Worm (Caenorhabditis elegans) whole organism, L1 larva: ENCODE measurements around the gene tba-7.

Experiments used
- ceh-82 ChIP-seq, 3 experiments: fragments of 150-350 bp in 1 of 3; sonication (generic microtip) in 2 of 3; optimal IDR thresholded peaks; 2 replicates each; lab custom pipeline; 2014 to 2017; ENCODE audit warnings: missing biosample characterization in 3 of 3, missing genetic modification characterization in 3 of 3
- dpl-1 ChIP-seq, 3 experiments: fragments of 150-350 bp in 2 of 3; sonication (generic microtip) in 1 of 3; optimal IDR thresholded peaks; 2 replicates each; lab custom pipeline; 2014 to 2017; ENCODE audit warnings: missing biosample characterization in 3 of 3, missing genetic modification characterization in 3 of 3, missing genetic modification reagents in 3 of 3
- elt-2 ChIP-seq: sonication (generic microtip); optimal IDR thresholded peaks from 2 replicates; lab custom pipeline; 2016; ENCODE audit warnings: missing genetic modification characterization, mild to moderate bottlenecking, inconsistent platforms, missing compliant biosample characterization, missing genetic modification reagents
- lin-35 ChIP-seq, 2 experiments: fragments of 150-350 bp; optimal IDR thresholded peaks; 2 replicates each; lab custom pipeline; 2014; ENCODE audit warnings: missing biosample characterization in 2 of 2, missing genetic modification characterization in 2 of 2, missing genetic modification reagents in 2 of 2
- lin-39 ChIP-seq: fragments of 150-350 bp; optimal IDR thresholded peaks from 2 replicates; lab custom pipeline; 2014; ENCODE audit warnings: missing biosample characterization, missing genetic modification reagents, missing genetic modification characterization
- lsy-2 ChIP-seq, 2 experiments: fragments of 150-350 bp; optimal IDR thresholded peaks; 2 replicates each; lab custom pipeline; 2014; ENCODE audit warnings: missing biosample characterization in 2 of 2, missing genetic modification characterization in 2 of 2
- nhr-12 ChIP-seq: sonication (generic microtip); optimal IDR thresholded peaks from 2 replicates; lab custom pipeline; 2017; ENCODE audit warnings: missing biosample characterization, missing genetic modification characterization
- nhr-237 ChIP-seq: fragments of 150-350 bp; optimal IDR thresholded peaks from 2 replicates; lab custom pipeline; 2014; ENCODE audit warnings: missing biosample characterization, missing genetic modification characterization
- nhr-76 ChIP-seq: sonication (generic microtip); optimal IDR thresholded peaks from 2 replicates; lab custom pipeline; 2017; ENCODE audit warnings: missing biosample characterization, missing genetic modification characterization
- nhr-90 ChIP-seq: sonication (generic microtip); optimal IDR thresholded peaks from 2 replicates; lab custom pipeline; 2016; ENCODE audit warnings: mild to moderate bottlenecking, missing genetic modification characterization, missing compliant biosample characterization; ENCODE audit not compliant: poor library complexity
- tbx-2 ChIP-seq: sonication (generic microtip); optimal IDR thresholded peaks from 2 replicates; lab custom pipeline; 2016; ENCODE audit warnings: missing genetic modification characterization, missing compliant biosample characterization
- tlp-1 ChIP-seq: fragments of 150-350 bp; optimal IDR thresholded peaks from 2 replicates; lab custom pipeline; 2014; ENCODE audit warnings: missing biosample characterization, missing genetic modification characterization
- unc-62 ChIP-seq: fragments of 150-350 bp; optimal IDR thresholded peaks from 2 replicates; lab custom pipeline; 2014; ENCODE audit warnings: missing biosample characterization, missing genetic modification reagents, missing genetic modification characterization
- ztf-11 ChIP-seq, 2 experiments: sonication (generic microtip); optimal IDR thresholded peaks; 2 replicates each; lab custom pipeline; 2016 to 2017; ENCODE audit warnings: missing genetic modification characterization in 2 of 2, missing biosample characterization in 1 of 2, missing compliant biosample characterization in 1 of 2

DNA sequence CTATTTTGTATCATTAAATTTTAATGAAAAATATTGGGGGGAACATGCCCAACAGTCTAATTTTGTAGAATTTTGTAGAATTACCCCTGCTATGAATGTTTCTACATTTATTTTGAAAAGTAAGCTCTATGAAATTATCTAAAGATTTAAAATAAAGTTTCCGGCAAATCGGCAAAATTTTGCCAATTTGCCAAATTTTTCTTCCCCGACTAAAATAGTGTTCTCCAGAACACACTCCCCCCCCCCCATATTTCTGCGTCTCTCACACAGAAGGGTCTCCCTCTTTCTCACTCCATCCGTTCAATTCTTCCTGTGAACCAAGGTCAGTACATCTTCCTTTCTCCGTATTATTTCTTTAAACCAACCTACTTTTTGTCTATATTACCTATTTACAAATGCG, 33.5 kb upstream of the tba-7 start, which contains the start of gene Y47D3B.4:
- TF ChIP-seq tlp-1 (no peak), nhr-90 (tag; lab: Kevin White, UChicago) (no peak), elt-2 (tag; lab: Kevin White, UChicago) (no peak), lin-39 (tag; lab: Kevin White, UChicago) (no peak), ztf-11 (tag; optimal IDR thresholded peaks at IDR 0.05; lab: Kevin White, UChicago) (no peak), ceh-82 (tag; optimal IDR thresholded peaks at IDR 0.05; lab: Kevin White, UChicago) (no peak), dpl-1 (GFP tag; optimal IDR thresholded peaks at IDR 0.05; lab: Kevin White, UChicago) (no peak), nhr-237 (tag; lab: Kevin White, UChicago) (no peak), nhr-12 (tag; lab: Kevin White, UChicago) (no peak), unc-62 (GFP tag; lab: Kevin White, UChicago) (no peak), lsy-2 (tag; optimal IDR thresholded peaks at IDR 0.05; lab: Kevin White, UChicago) (no peak), tbx-2 (tag; lab: Kevin White, UChicago) (no peak), nhr-76 (tag; lab: Kevin White, UChicago) (no peak), lin-35 (GFP tag; optimal IDR thresholded peaks at IDR 0.05; lab: Kevin White, UChicago) (no peak)
